Worm (Caenorhabditis elegans) whole organism, L1 larva: ENCODE data around the gene C38D4.7.

Experiments used
- hlh-17 ChIP-seq: fragments of 200-800 bp; sonication (Bioruptor generic); optimal IDR thresholded peaks from 2 replicates; lab custom pipeline; 2018; ENCODE audit warnings: missing genetic modification characterization, mild to moderate bottlenecking, missing compliant biosample characterization, moderate library complexity, borderline replicate concordance
- hlh-4 ChIP-seq: sonication (generic microtip); optimal IDR thresholded peaks from 2 replicates; lab custom pipeline; 2016; ENCODE audit warnings: mild to moderate bottlenecking, missing genetic modification characterization, missing compliant biosample characterization
- nhr-11 ChIP-seq: fragments of 150-350 bp; optimal IDR thresholded peaks from 2 replicates; lab custom pipeline; 2014; ENCODE audit warnings: missing biosample characterization, missing genetic modification characterization
- nhr-77 ChIP-seq: fragments of 150-350 bp; optimal IDR thresholded peaks from 2 replicates; lab custom pipeline; 2014; ENCODE audit warnings: missing biosample characterization, missing genetic modification characterization
- nhr-84 ChIP-seq: sonication (generic microtip); optimal IDR thresholded peaks from 2 replicates; lab custom pipeline; 2017; ENCODE audit warnings: missing biosample characterization, missing genetic modification characterization
- pqm-1 ChIP-seq: sonication (generic microtip); optimal IDR thresholded peaks from 3 replicates; lab custom pipeline; 2017; ENCODE audit warnings: missing biosample characterization, missing genetic modification characterization
- ztf-4 ChIP-seq: fragments of 150-350 bp; optimal IDR thresholded peaks from 2 replicates; lab custom pipeline; 2014; ENCODE audit warnings: missing biosample characterization, missing genetic modification characterization

ce11 chrIII:4763509-4763908 lies 47.6 kb downstream of the C38D4.7 start, which contains the start of gene B0393.4:
- TF ChIP-seq ztf-4 (tag; lab: Kevin White, UChicago) (no peak), nhr-11 (tag; lab: Kevin White, UChicago) (no peak), pqm-1 (tag; lab: Kevin White, UChicago) (no peak), hlh-4 (tag; lab: Kevin White, UChicago) (no peak), nhr-77 (no peak), hlh-17 (GFP tag; lab: Kevin White, UChicago) (no peak), nhr-84 (no peak)
